Fruit fly (Drosophila melanogaster): Measurements from ENCODE around the gene PyK.
A peak's percentile ranks its signal among the peaks of the same experiment; 100 is the strongest.

The PyK gene

dm6 chr3R:22328665-22329350 lies 38.5 kb upstream of the PyK start, which contains the start of gene CG7080 (continued):
- no peak for TF ChIP-seq Mad (GFP tag; optimal IDR thresholded peaks at IDR 0.05)
- no peak for TF ChIP-seq CG15514 (GFP tag; optimal IDR thresholded peaks at IDR 0.05)
- no peak for TF ChIP-seq Spps (tag; optimal IDR thresholded peaks at IDR 0.05)
- TF ChIP-seq pb (GFP tag; optimal IDR thresholded peaks at IDR 0.05) = no peak
- TF ChIP-seq HLH3B (GFP tag; IDR thresholded peaks at IDR 0.05) = peak; percentile 27; the same call in 1 of the 2 replicates
- TF ChIP-seq toy (GFP tag; IDR thresholded peaks at IDR 0.05) = no peak
- TF ChIP-seq ap (GFP tag; IDR thresholded peaks at IDR 0.05) = no peak
- TF ChIP-seq ems (GFP tag; optimal IDR thresholded peaks at IDR 0.05) = no peak
- TF ChIP-seq CG17568 (GFP tag; optimal IDR thresholded peaks at IDR 0.05) = no peak
- peak; percentile 74 for TF ChIP-seq Sox102F (GFP tag; optimal IDR thresholded peaks at IDR 0.05)
- no peak for TF ChIP-seq CG14710 (tag; optimal IDR thresholded peaks at IDR 0.05)
- TF ChIP-seq H2.0 (GFP tag; IDR thresholded peaks at IDR 0.05) = 0 out of 2 replicates have a peak, but pooled peaks have one; percentile 10
- TF ChIP-seq gcm (GFP tag; optimal IDR thresholded peaks at IDR 0.05) = no peak
- TF ChIP-seq ara (GFP tag; IDR thresholded peaks at IDR 0.05) = no peak
- TF ChIP-seq Sry-δ (GFP tag; optimal IDR thresholded peaks at IDR 0.05) = no peak
- TF ChIP-seq CG13424 (tag; optimal IDR thresholded peaks at IDR 0.05) = peak; percentile 34
- no peak for TF ChIP-seq ranshi (GFP tag; IDR thresholded peaks at IDR 0.05)
- TF ChIP-seq CG3838 (GFP tag; optimal IDR thresholded peaks at IDR 0.05) = no peak
- TF ChIP-seq kah (GFP tag; optimal IDR thresholded peaks at IDR 0.05) = no peak
- no peak for TF ChIP-seq croc (GFP tag; conservative IDR thresholded peaks at IDR 0.05)
- no peak for TF ChIP-seq YL-1 (GFP tag; optimal IDR thresholded peaks at IDR 0.05)
- no peak for TF ChIP-seq schlank (tag; optimal IDR thresholded peaks at IDR 0.05)
- peak; percentile 4 for TF ChIP-seq oc (tag; optimal IDR thresholded peaks at IDR 0.05)
- no peak for TF ChIP-seq wdn (GFP tag; IDR thresholded peaks at IDR 0.05)
- peak; percentile 54 for TF ChIP-seq CG17359 (tag; optimal IDR thresholded peaks at IDR 0.05)
- no peak for TF ChIP-seq CG30020 (tag; optimal IDR thresholded peaks at IDR 0.05)
- no peak for TF ChIP-seq slou (GFP tag; optimal IDR thresholded peaks at IDR 0.05)
- TF ChIP-seq dmrt99B (tag; optimal IDR thresholded peaks at IDR 0.05) = peak; percentile 77
- no peak for TF ChIP-seq ham (GFP tag; IDR thresholded peaks at IDR 0.05)
- TF ChIP-seq CG18599 (GFP tag; optimal IDR thresholded peaks at IDR 0.05) = no peak
- TF ChIP-seq HLH4C (GFP tag; IDR thresholded peaks at IDR 0.05; ENCODE audit: partially characterized antibody) = no peak
- TF ChIP-seq CG10147 (GFP tag; optimal IDR thresholded peaks at IDR 0.05) = no peak
- no peak for TF ChIP-seq cato (GFP tag; optimal IDR thresholded peaks at IDR 0.05; ENCODE audit: borderline replicate concordance)
- TF ChIP-seq CG11504 (tag; optimal IDR thresholded peaks at IDR 0.05) = peak; percentile 72
- no peak for TF ChIP-seq pita (GFP tag; optimal IDR thresholded peaks at IDR 0.05)
- TF ChIP-seq unc-4 (GFP tag; IDR thresholded peaks at IDR 0.05; ENCODE audit: partially characterized antibody) = no peak
- no peak for TF ChIP-seq aop (GFP tag; IDR thresholded peaks at IDR 0.05)
- no peak for TF ChIP-seq CG32767 (GFP tag; IDR thresholded peaks at IDR 0.05)
- TF ChIP-seq prd (optimal IDR thresholded peaks at IDR 0.05) = no peak
- TF ChIP-seq prd (GFP tag; IDR thresholded peaks at IDR 0.05) = peak; percentile 25; the same call in 1 of the 3 replicates
- no peak for TF ChIP-seq Dip2 (GFP tag; IDR thresholded peaks at IDR 0.05)
- no peak for TF ChIP-seq pho (GFP tag; optimal IDR thresholded peaks at IDR 0.05)
- TF ChIP-seq Gsc (GFP tag; IDR thresholded peaks at IDR 0.05) = no peak
- no peak for TF ChIP-seq CG12155 (GFP tag; optimal IDR thresholded peaks at IDR 0.05)
- TF ChIP-seq CG9727 (GFP tag; optimal IDR thresholded peaks at IDR 0.05) = no peak
- TF ChIP-seq CG17328 (GFP tag; IDR thresholded peaks at IDR 0.05) = no peak; the same call in 1 of the 2 replicates
- no peak for TF ChIP-seq pan (optimal IDR thresholded peaks at IDR 0.05)
- TF ChIP-seq pan (GFP tag; optimal IDR thresholded peaks at IDR 0.05 in 1 of 2, IDR thresholded peaks at IDR 0.05 in 1 of 2) = peak in 1 of 2 experiments; percentile 15
- no peak for TF ChIP-seq fru (optimal IDR thresholded peaks at IDR 0.05)
- TF ChIP-seq Abd-B (GFP tag; optimal IDR thresholded peaks at IDR 0.05) = no peak
- no peak for TF ChIP-seq HHEX (GFP tag; optimal IDR thresholded peaks at IDR 0.05)

All from whole organism, embryonic.